Worm (Caenorhabditis elegans) whole organism, young adult: ENCODE measurements around the gene cul-1.

Experiments used
- C06A6.2 ChIP-seq: fragments of 200-800 bp; sonication (Bioruptor generic); conservative IDR thresholded peaks from 2 replicates; pipeline ENCODE4 v1.3.6; 2022; ENCODE audit warnings: missing genetic modification characterization, missing compliant biosample characterization
- D2030.7 ChIP-seq: fragments of 200-800 bp; sonication (Bioruptor generic); IDR thresholded peaks from 2 replicates; pipeline ENCODE4 v1.3.6; 2022; ENCODE audit warnings: missing genetic modification reagents, missing genetic modification characterization, missing compliant biosample characterization
- F37B4.10 ChIP-seq: fragments of 200-800 bp; sonication (Bioruptor generic); IDR thresholded peaks from 2 replicates; pipeline ENCODE4 v1.3.6; 2022; ENCODE audit warnings: missing genetic modification characterization, missing compliant biosample characterization
- F39B2.1 ChIP-seq: fragments of 200-800 bp; sonication (Bioruptor generic); IDR thresholded peaks from 2 replicates; pipeline ENCODE4 v1.3.6; 2022; ENCODE audit warnings: missing genetic modification reagents, missing genetic modification characterization, missing compliant biosample characterization
- F57A8.1 ChIP-seq: fragments of 200-800 bp; sonication (Bioruptor generic); optimal IDR thresholded peaks from 2 replicates; lab custom pipeline; 2018; ENCODE audit warnings: mild to moderate bottlenecking, missing genetic modification characterization, moderate library complexity, missing compliant biosample characterization
- aptf-2 ChIP-seq: fragments of 200-800 bp; sonication (Bioruptor generic); conservative IDR thresholded peaks from 2 replicates; pipeline ENCODE4 v1.3.6; 2022; ENCODE audit warnings: missing genetic modification reagents, missing genetic modification characterization, missing compliant biosample characterization
- athp-1 ChIP-seq: sonication (generic microtip); optimal IDR thresholded peaks from 2 replicates; lab custom pipeline; 2017; ENCODE audit warnings: mild to moderate bottlenecking, missing genetic modification characterization, missing compliant biosample characterization
- egl-44 ChIP-seq: fragments of 200-800 bp; sonication (Bioruptor generic); IDR thresholded peaks from 2 replicates; pipeline ENCODE4 v1.3.6; 2022; ENCODE audit warnings: missing genetic modification reagents, missing genetic modification characterization, missing compliant biosample characterization
- lin-26 ChIP-seq: fragments of 200-800 bp; sonication (Bioruptor generic); IDR thresholded peaks from 2 replicates; pipeline ENCODE4 v1.3.6; 2022; ENCODE audit warnings: missing genetic modification reagents, missing genetic modification characterization, missing compliant biosample characterization
- mes-4 ChIP-seq: sonication (generic microtip); optimal IDR thresholded peaks from 2 replicates; lab custom pipeline; 2016; ENCODE audit warnings: missing genotype, missing genetic modification characterization, missing compliant biosample characterization
- pha-4 ChIP-seq: fragments of 150-350 bp; sonication (generic microtip); optimal IDR thresholded peaks from 2 replicates; lab custom pipeline; 2014; ENCODE audit warnings: missing biosample characterization, missing genetic modification reagents, missing genetic modification characterization
- unc-62 ChIP-seq: fragments of 150-350 bp; optimal IDR thresholded peaks from 2 replicates; lab custom pipeline; 2014; ENCODE audit warnings: missing biosample characterization, missing genetic modification reagents, missing genetic modification characterization

DNA sequence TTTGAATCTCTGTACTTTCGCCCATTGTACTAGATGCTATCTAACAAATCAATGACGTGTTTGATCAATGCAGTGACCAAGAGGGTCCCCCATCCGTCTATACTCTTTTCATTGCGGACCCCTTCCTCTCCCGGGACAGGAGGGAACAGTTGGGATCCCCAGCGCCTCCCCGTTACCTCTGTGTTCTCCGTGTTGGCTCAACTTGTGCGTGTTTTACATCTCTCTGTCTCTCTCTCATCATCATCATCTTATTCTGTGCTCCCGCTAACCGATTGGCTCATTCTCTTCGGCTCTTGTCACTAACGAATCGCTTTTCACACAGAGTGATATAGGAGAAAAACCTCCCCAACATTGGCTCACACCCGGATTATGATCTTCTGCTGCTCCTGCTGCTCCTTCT lies 49.5 kb downstream of the cul-1 start, which contains the start of gene unc-49:
- no peak for TF ChIP-seq egl-44 (GFP tag; lab: Robert Waterston, UW)
- TF ChIP-seq unc-62 = no peak
- no peak for TF ChIP-seq F37B4.10 (GFP tag; lab: Robert Waterston, UW)
- no peak for TF ChIP-seq F57A8.1 (GFP tag; lab: Kevin White, UChicago)
- no peak for TF ChIP-seq mes-4 (tag; lab: Kevin White, UChicago)
- TF ChIP-seq aptf-2 (GFP tag; lab: Robert Waterston, UW) = no peak
- TF ChIP-seq lin-26 (GFP tag; lab: Robert Waterston, UW) = no peak
- no peak for TF ChIP-seq F39B2.1
- TF ChIP-seq D2030.7 (GFP tag; lab: Robert Waterston, UW) = no peak
- no peak for TF ChIP-seq pha-4
- TF ChIP-seq athp-1 (tag; lab: Kevin White, UChicago) = no peak
- TF ChIP-seq C06A6.2 (GFP tag; lab: Robert Waterston, UW) = no peak
